Fruit fly (Drosophila melanogaster) whole organism, embryonic: Measurements from ENCODE around the gene GC.
A peak's percentile ranks its signal among the peaks of the same experiment; 100 is the strongest.

Experiments
- ATbp ChIP-seq: fragments of 200-800 bp; sonication (Bioruptor generic); optimal IDR thresholded peaks from 2 replicates; lab custom pipeline; 2017; ENCODE audit warnings: missing biosample characterization, mild to moderate bottlenecking, missing genetic modification characterization, missing genetic modification reagents
- BEAF-32 ChIP-seq: fragments of 200-800 bp; sonication (Bioruptor generic); optimal IDR thresholded peaks from 3 replicates; lab custom pipeline; 2017; ENCODE audit warnings: missing biosample characterization, missing genetic modification characterization, mild to moderate bottlenecking, moderate library complexity, missing genetic modification reagents
- Bgb ChIP-seq: fragments of 200-800 bp; sonication (Bioruptor generic); IDR thresholded peaks from 2 replicates; pipeline ENCODE4 v1.3.6; 2022; ENCODE audit warnings: missing biosample characterization, missing genetic modification characterization; ENCODE audit not compliant: partially characterized antibody
- CG10565 ChIP-seq: fragments of 200-800 bp; sonication (Bioruptor generic); optimal IDR thresholded peaks from 3 replicates; lab custom pipeline; 2016; ENCODE audit warnings: missing biosample characterization, mild to moderate bottlenecking, missing genetic modification characterization
- CG13123 ChIP-seq: fragments of 200-800 bp; sonication (Bioruptor generic); optimal IDR thresholded peaks from 2 replicates; lab custom pipeline; 2016; ENCODE audit warnings: missing biosample characterization, missing genetic modification characterization
- CG15011 ChIP-seq: fragments of 200-800 bp; sonication (Bioruptor generic); optimal IDR thresholded peaks from 3 replicates; lab custom pipeline; 2018; ENCODE audit warnings: missing biosample characterization, mild to moderate bottlenecking, missing genetic modification characterization
- CG30403 ChIP-seq: fragments of 200-800 bp; sonication (Bioruptor generic); optimal IDR thresholded peaks from 3 replicates; lab custom pipeline; 2016; ENCODE audit warnings: missing biosample characterization, missing genetic modification characterization
- CG31224 ChIP-seq: fragments of 200-800 bp; sonication (Bioruptor generic); IDR thresholded peaks from 2 replicates; pipeline ENCODE4 v1.3.6; 2022; ENCODE audit warnings: missing biosample characterization, missing genetic modification characterization
- CG31441 ChIP-seq: fragments of 200-800 bp; sonication (Bioruptor generic); IDR thresholded peaks from 2 replicates; pipeline ENCODE4 v1.3.6; 2022; ENCODE audit warnings: missing biosample characterization, missing genetic modification characterization
- CG32767 ChIP-seq: fragments of 200-800 bp; sonication (Bioruptor generic); IDR thresholded peaks from 2 replicates; pipeline ENCODE4 v1.3.6; 2022; ENCODE audit warnings: missing biosample characterization, missing genetic modification characterization
- CG34376 ChIP-seq: fragments of 200-800 bp; sonication (Bioruptor generic); optimal IDR thresholded peaks from 2 replicates; lab custom pipeline; 2018; ENCODE audit warnings: missing biosample characterization, mild to moderate bottlenecking, missing genetic modification characterization
- CG4617 ChIP-seq: fragments of 200-800 bp; sonication (Bioruptor generic); optimal IDR thresholded peaks from 3 replicates; lab custom pipeline; 2016; ENCODE audit warnings: missing biosample characterization, missing genetic modification characterization, borderline replicate concordance
- CG4854 ChIP-seq: fragments of 200-800 bp; sonication (Bioruptor generic); optimal IDR thresholded peaks from 2 replicates; lab custom pipeline; 2016; ENCODE audit warnings: missing biosample characterization, missing genetic modification characterization, inconsistent platforms
- CG6175 ChIP-seq: fragments of 200-800 bp; sonication (Bioruptor generic); IDR thresholded peaks from 3 replicates; pipeline ENCODE4 v1.3.6; 2022; ENCODE audit warnings: missing biosample characterization, missing genetic modification characterization
- CG6854 ChIP-seq: fragments of 200-800 bp; sonication (Bioruptor generic); optimal IDR thresholded peaks from 3 replicates; lab custom pipeline; 2017; ENCODE audit warnings: missing biosample characterization, mild to moderate bottlenecking, missing genetic modification characterization
- CG7357 ChIP-seq: fragments of 200-800 bp; sonication (Bioruptor generic); IDR thresholded peaks from 3 replicates; pipeline ENCODE4 v1.3.6; 2022; ENCODE audit warnings: missing biosample characterization, missing genetic modification characterization
- CG9437 ChIP-seq: fragments of 200-800 bp; sonication (Bioruptor generic); optimal IDR thresholded peaks from 2 replicates; lab custom pipeline; 2018; ENCODE audit warnings: missing biosample characterization, mild to moderate bottlenecking, missing genetic modification characterization
- CoRest ChIP-seq: fragments of 200-800 bp; sonication (Bioruptor generic); optimal IDR thresholded peaks from 3 replicates; lab custom pipeline; 2018; ENCODE audit warnings: missing biosample characterization, mild to moderate bottlenecking, missing genetic modification characterization, moderate library complexity
- Dp ChIP-seq: fragments of 200-800 bp; sonication (Bioruptor generic); optimal IDR thresholded peaks from 2 replicates; lab custom pipeline; 2018; ENCODE audit warnings: missing biosample characterization, mild to moderate bottlenecking, missing genetic modification characterization, moderate library complexity
- H15 ChIP-seq: fragments of 200-800 bp; sonication (Bioruptor generic); IDR thresholded peaks from 3 replicates; pipeline ENCODE4 v1.3.6; 2022; ENCODE audit warnings: missing biosample characterization, missing genetic modification characterization
- Hr39 ChIP-seq: fragments of >200 bp; optimal IDR thresholded peaks from 2 replicates; lab custom pipeline; 2017
- Max ChIP-seq: fragments of 200-800 bp; sonication (Bioruptor generic); optimal IDR thresholded peaks from 2 replicates; lab custom pipeline; 2016; ENCODE audit warnings: missing biosample characterization, mild to moderate bottlenecking, missing genetic modification characterization
- PHDP ChIP-seq: fragments of 200-800 bp; sonication (Bioruptor generic); optimal IDR thresholded peaks from 3 replicates; lab custom pipeline; 2018; ENCODE audit warnings: missing biosample characterization, mild to moderate bottlenecking, missing genetic modification characterization, moderate library complexity
- Pdp1 ChIP-seq, 2 experiments: fragments of 200-800 bp; sonication (Bioruptor generic); optimal IDR thresholded peaks; 3 replicates each; lab custom pipeline; 2016; ENCODE audit warnings: missing biosample characterization in 2 of 2, missing genetic modification characterization in 2 of 2, mild to moderate bottlenecking in 1 of 2, moderate library complexity in 1 of 2
- Sry-β ChIP-seq: fragments of 200-800 bp; sonication (Bioruptor generic); optimal IDR thresholded peaks from 2 replicates; lab custom pipeline; 2018; ENCODE audit warnings: missing biosample characterization, mild to moderate bottlenecking, missing genetic modification characterization, moderate library complexity
- YL-1 ChIP-seq: fragments of 200-800 bp; sonication (Bioruptor generic); optimal IDR thresholded peaks from 3 replicates; lab custom pipeline; 2017; ENCODE audit warnings: missing biosample characterization, mild to moderate bottlenecking, missing genetic modification characterization
- crp ChIP-seq, 2 experiments: fragments of 200-800 bp; sonication (Bioruptor generic); optimal IDR thresholded peaks; 2 replicates in 1 of 2; 3 replicates in 1 of 2; lab custom pipeline; 2017; ENCODE audit warnings: missing biosample characterization in 2 of 2, missing genetic modification characterization in 2 of 2, mild to moderate bottlenecking in 1 of 2, moderate library complexity in 1 of 2
- dpn ChIP-seq, 2 experiments: fragments of 200-800 bp; sonication (Bioruptor generic); optimal IDR thresholded peaks; 3 replicates each; lab custom pipeline; 2016; ENCODE audit warnings: missing biosample characterization in 2 of 2, missing genetic modification characterization in 2 of 2
- ems ChIP-seq: fragments of 200-800 bp; sonication (Bioruptor generic); optimal IDR thresholded peaks from 3 replicates; lab custom pipeline; 2016; ENCODE audit warnings: missing biosample characterization, missing genetic modification characterization
- eve ChIP-seq, 2 experiments: fragments of >200 bp; optimal IDR thresholded peaks; 2 replicates each; lab custom pipeline; 2017; ENCODE audit warnings: missing biosample characterization in 2 of 2, missing genetic modification characterization in 2 of 2
- grau ChIP-seq: fragments of 200-800 bp; optimal IDR thresholded peaks from 3 replicates; lab custom pipeline; 2019; ENCODE audit warnings: missing biosample characterization, mild to moderate bottlenecking, missing genetic modification characterization, moderate library complexity
- hb ChIP-seq: fragments of 200-800 bp; sonication (Bioruptor generic); IDR thresholded peaks from 3 replicates; pipeline ENCODE4 v1.3.6; 2022; ENCODE audit warnings: missing biosample characterization, missing genetic modification characterization; ENCODE audit not compliant: partially characterized antibody
- hth ChIP-seq: fragments of >200 bp; optimal IDR thresholded peaks from 2 replicates; lab custom pipeline; 2017; ENCODE audit warnings: inconsistent platforms
- ind ChIP-seq: fragments of 200-800 bp; sonication (Bioruptor generic); optimal IDR thresholded peaks from 3 replicates; lab custom pipeline; 2016; ENCODE audit warnings: missing biosample characterization, missing genetic modification characterization
- lab ChIP-seq: fragments of 200-800 bp; sonication (Bioruptor generic); optimal IDR thresholded peaks from 3 replicates; lab custom pipeline; 2017; ENCODE audit warnings: missing biosample characterization, missing genetic modification characterization, mild to moderate bottlenecking, moderate library complexity, missing genetic modification reagents
- lov ChIP-seq, 2 experiments: fragments of 200-800 bp in 1 of 2; fragments of >200 bp in 1 of 2; sonication (Bioruptor generic) in 1 of 2; IDR thresholded peaks in 1 of 2; optimal IDR thresholded peaks in 1 of 2; 2 replicates in 1 of 2; 3 replicates in 1 of 2; pipeline versions ENCODE4 v1.3.6 to Lab custom; 2017 to 2022; ENCODE audit warnings: missing biosample characterization in 1 of 2, missing genetic modification characterization in 1 of 2
- mam ChIP-seq: fragments of 200-800 bp; sonication (Bioruptor generic); optimal IDR thresholded peaks from 3 replicates; lab custom pipeline; 2016; ENCODE audit warnings: missing biosample characterization, missing genetic modification characterization
- peb ChIP-seq: fragments of 200-800 bp; sonication (Bioruptor generic); IDR thresholded peaks from 2 replicates; pipeline ENCODE4 v1.3.6; 2022; ENCODE audit warnings: missing biosample characterization, missing genetic modification characterization
- phol ChIP-seq: fragments of 200-800 bp; sonication (Bioruptor generic); optimal IDR thresholded peaks from 3 replicates; lab custom pipeline; 2018; ENCODE audit warnings: missing biosample characterization, mild to moderate bottlenecking, missing genetic modification characterization, moderate library complexity
- prd ChIP-seq, 3 experiments: fragments of >200 bp in 2 of 3; fragments of 200-800 bp in 1 of 3; sonication (Bioruptor generic) in 1 of 3; optimal IDR thresholded peaks in 2 of 3; IDR thresholded peaks in 1 of 3; 2 replicates in 2 of 3; 3 replicates in 1 of 3; pipeline versions ENCODE4 v1.3.6 to Lab custom; 2017 to 2022; ENCODE audit warnings: missing biosample characterization in 1 of 3, missing genetic modification characterization in 1 of 3
- sob ChIP-seq: fragments of 200-800 bp; sonication (Bioruptor generic); IDR thresholded peaks from 2 replicates; pipeline ENCODE4 v1.3.6; 2022; ENCODE audit warnings: missing biosample characterization, missing genetic modification characterization
- sug ChIP-seq: fragments of 200-800 bp; optimal IDR thresholded peaks from 2 replicates; lab custom pipeline; 2019; ENCODE audit warnings: missing biosample characterization, mild to moderate bottlenecking, missing genetic modification characterization, moderate library complexity
- toy ChIP-seq: fragments of 200-800 bp; sonication (Bioruptor generic); IDR thresholded peaks from 2 replicates; pipeline ENCODE4 v1.3.6; 2022; ENCODE audit warnings: missing biosample characterization, missing genetic modification characterization
- trem ChIP-seq: fragments of 200-800 bp; optimal IDR thresholded peaks from 3 replicates; lab custom pipeline; 2019; ENCODE audit warnings: missing biosample characterization, mild to moderate bottlenecking, missing genetic modification characterization, moderate library complexity
- tx ChIP-seq: fragments of 200-800 bp; sonication (Bioruptor generic); optimal IDR thresholded peaks from 2 replicates; lab custom pipeline; 2016; ENCODE audit warnings: missing biosample characterization, missing genetic modification characterization
- unc-4 ChIP-seq: fragments of 200-800 bp; sonication (Bioruptor generic); IDR thresholded peaks from 2 replicates; pipeline ENCODE4 v1.3.6; 2022; ENCODE audit warnings: missing biosample characterization, missing genetic modification characterization; ENCODE audit not compliant: partially characterized antibody
- zen2 ChIP-seq: fragments of 200-800 bp; sonication (Bioruptor generic); IDR thresholded peaks from 3 replicates; pipeline ENCODE4 v1.3.6; 2022; ENCODE audit warnings: missing biosample characterization, missing genetic modification characterization; ENCODE audit not compliant: partially characterized antibody
- zf30C ChIP-seq: fragments of 200-800 bp; sonication (Bioruptor generic); optimal IDR thresholded peaks from 3 replicates; lab custom pipeline; 2018; ENCODE audit warnings: missing biosample characterization, mild to moderate bottlenecking, missing genetic modification characterization

GC gene

DNA sequence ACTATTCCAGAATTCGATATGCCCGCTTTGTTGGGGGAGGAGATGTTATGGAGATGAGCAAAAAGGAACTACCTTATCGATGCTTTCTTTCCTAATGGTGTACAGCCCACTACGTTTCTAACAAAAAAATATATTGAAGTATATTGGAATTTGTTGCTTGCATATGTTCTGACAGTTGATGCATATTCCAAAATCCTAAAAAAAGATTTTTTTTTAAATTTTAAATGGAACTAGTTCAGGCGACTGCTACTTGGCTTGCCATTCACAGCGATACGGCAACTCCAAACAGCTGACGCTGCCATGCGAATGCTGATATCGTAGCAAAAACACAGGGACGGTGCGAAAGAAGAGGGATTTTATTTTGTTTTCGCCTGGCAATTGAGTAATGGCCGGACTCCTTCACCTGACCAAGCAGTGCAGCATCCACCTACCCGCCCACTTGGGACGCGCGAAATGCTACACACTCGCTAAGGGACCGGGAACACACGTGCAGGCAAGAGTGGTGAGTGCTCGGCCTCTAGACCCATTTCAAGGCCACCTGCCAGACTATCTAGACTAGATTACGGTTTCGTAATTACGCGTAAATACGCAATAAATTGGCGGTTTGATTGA is 10.9 kb downstream of the GC start, which contains the start of the genes CG13926, ABCB7 and CG33230 (continued):
- TF ChIP-seq YL-1 (GFP tag; lab: Kevin White, UChicago): peak; percentile 89
- TF ChIP-seq H15 (GFP tag; lab: Robert Waterston, UW): no peak
- TF ChIP-seq toy (GFP tag; lab: Robert Waterston, UW): no peak
- peak; percentile 21 for TF ChIP-seq CG9437 (GFP tag; lab: Kevin White, UChicago)
- TF ChIP-seq sug (tag; lab: Kevin White, UChicago): peak; percentile 60
- TF ChIP-seq PHDP: no peak
- peak; percentile 27 for TF ChIP-seq ind (GFP tag; lab: Kevin White, UChicago)
- TF ChIP-seq unc-4 (GFP tag; lab: Robert Waterston, UW): 0 out of 2 replicates have a peak, but pooled peaks have one; percentile 38
- no peak for TF ChIP-seq tx (GFP tag; lab: Kevin White, UChicago)
- TF ChIP-seq CG34376 (GFP tag; lab: Kevin White, UChicago): peak; percentile 37
- no peak for TF ChIP-seq sob (GFP tag; lab: Robert Waterston, UW)
- TF ChIP-seq CG13123 (GFP tag; lab: Kevin White, UChicago): no peak
- TF ChIP-seq CoRest: peak; percentile 52
- TF ChIP-seq Hr39 (lab: Kevin White, UChicago): no peak
- no peak; the same call in 1 of the 2 replicates for TF ChIP-seq CG31441 (GFP tag; lab: Robert Waterston, UW)
- peak; percentile 93 for TF ChIP-seq Sry-β (GFP tag; lab: Kevin White, UChicago)
- no peak for TF ChIP-seq CG6175 (GFP tag; lab: Robert Waterston, UW)
- TF ChIP-seq crp (GFP tag; optimal IDR thresholded peaks at IDR 0.05; lab: Kevin White, UChicago): peak; percentile 34 to 92
- TF ChIP-seq trem (tag; lab: Kevin White, UChicago): peak; percentile 65
- TF ChIP-seq phol (tag; lab: Kevin White, UChicago): peak; percentile 52
- TF ChIP-seq CG30403 (GFP tag; lab: Kevin White, UChicago): peak; percentile 57
- peak; percentile 71 for TF ChIP-seq CG4617
- TF ChIP-seq CG31224 (GFP tag; lab: Robert Waterston, UW): no peak
- peak; percentile 6 to 23 for TF ChIP-seq dpn (GFP tag; optimal IDR thresholded peaks at IDR 0.05; lab: Kevin White, UChicago)
- no peak for TF ChIP-seq ems (GFP tag; lab: Kevin White, UChicago)
- peak; percentile 37 for TF ChIP-seq grau
- no peak for TF ChIP-seq zen2
- TF ChIP-seq lov (optimal IDR thresholded peaks at IDR 0.05; lab: Kevin White, UChicago): no peak
- no peak for TF ChIP-seq lov (GFP tag; IDR thresholded peaks at IDR 0.05; lab: Robert Waterston, UW)
- no peak for TF ChIP-seq CG4854 (GFP tag; lab: Kevin White, UChicago)
- no peak for TF ChIP-seq prd (optimal IDR thresholded peaks at IDR 0.05; lab: Kevin White, UChicago)
- peak; percentile 20; the same call in 2 of the 3 replicates for TF ChIP-seq prd (GFP tag; IDR thresholded peaks at IDR 0.05; lab: Robert Waterston, UW)
- peak; percentile 39 to 77 for TF ChIP-seq Pdp1 (GFP tag; optimal IDR thresholded peaks at IDR 0.05; lab: Kevin White, UChicago)
- TF ChIP-seq Max (GFP tag; lab: Kevin White, UChicago): peak; percentile 44
- peak; percentile 57 for TF ChIP-seq mam
- TF ChIP-seq CG10565 (GFP tag; lab: Kevin White, UChicago): no peak
- peak; percentile 31 for TF ChIP-seq lab
- peak; percentile 47 for TF ChIP-seq Bgb
- TF ChIP-seq peb (GFP tag; lab: Robert Waterston, UW): no peak
- TF ChIP-seq zf30C (GFP tag; lab: Kevin White, UChicago): no peak
- TF ChIP-seq hb: no peak
- no peak for TF ChIP-seq hth (lab: Kevin White, UChicago)
- TF ChIP-seq Dp (GFP tag; lab: Kevin White, UChicago): peak; percentile 14
- TF ChIP-seq BEAF-32 (GFP tag; lab: Kevin White, UChicago): peak; percentile 64
- TF ChIP-seq CG7357 (GFP tag; lab: Robert Waterston, UW): no peak
- no peak for TF ChIP-seq eve (GFP tag; optimal IDR thresholded peaks at IDR 0.05; lab: Kevin White, UChicago)
- TF ChIP-seq ATbp (GFP tag; lab: Kevin White, UChicago): no peak
- no peak for TF ChIP-seq CG15011 (GFP tag; lab: Kevin White, UChicago)
- TF ChIP-seq CG32767 (GFP tag; lab: Robert Waterston, UW): no peak
- no peak for TF ChIP-seq CG6854 (GFP tag; lab: Kevin White, UChicago)
